Fruit fly (Drosophila melanogaster): ENCODE measurements around the gene CG42238.

Gene CG42238

DNA sequence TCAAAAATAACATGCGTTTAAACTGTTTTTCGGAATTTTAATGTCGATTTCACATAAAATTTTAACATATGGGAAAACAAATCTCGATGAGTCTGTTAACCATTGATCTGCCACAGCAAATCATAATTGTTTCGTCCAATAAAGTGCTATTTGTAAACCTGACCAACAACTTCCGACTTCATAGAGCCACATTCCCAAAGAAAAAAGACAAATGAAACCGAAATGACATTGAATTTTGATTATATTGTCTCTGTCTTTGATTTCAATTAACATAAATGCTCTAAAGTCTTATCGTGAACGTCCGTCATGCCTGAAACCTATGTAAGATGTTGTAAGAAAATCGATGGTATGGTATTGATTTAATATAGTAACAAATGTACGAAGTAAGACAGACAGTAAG lies 21.3 kb upstream of the CG42238 start (continued):
- TF ChIP-seq knrl (GFP tag; IDR thresholded peaks at IDR 0.05; ENCODE audit: partially characterized antibody): no peak
- TF ChIP-seq Eip74EF (GFP tag; optimal IDR thresholded peaks at IDR 0.05): peak in 1 of 2 experiments; percentile 62
- no peak for TF ChIP-seq Xbp1 (GFP tag; optimal IDR thresholded peaks at IDR 0.05)
- no peak for TF ChIP-seq CG7271 (tag; optimal IDR thresholded peaks at IDR 0.05)
- TF ChIP-seq pros (GFP tag; optimal IDR thresholded peaks at IDR 0.05): peak; percentile 67
- no peak for TF ChIP-seq Tbp (GFP tag; optimal IDR thresholded peaks at IDR 0.05)
- no peak for TF ChIP-seq bcd (GFP tag; optimal IDR thresholded peaks at IDR 0.05)
- no peak for TF ChIP-seq ro (GFP tag; IDR thresholded peaks at IDR 0.05)

dm6 chr2L:21072389-21072788 lies 20.4 kb upstream of the CG42238 start:
- TF ChIP-seq Sin3A (optimal IDR thresholded peaks at IDR 0.05) (no peak), Asciz (GFP tag; optimal IDR thresholded peaks at IDR 0.05) (no peak), CG14667 (GFP tag; IDR thresholded peaks at IDR 0.05) (no peak), CG7839 (tag; optimal IDR thresholded peaks at IDR 0.05) (no peak), Pdp1 (GFP tag; optimal IDR thresholded peaks at IDR 0.05) (no peak), Dip2 (GFP tag; IDR thresholded peaks at IDR 0.05) (no peak), CG4730 (GFP tag; IDR thresholded peaks at IDR 0.05) (no peak), CG12769 (tag; optimal IDR thresholded peaks at IDR 0.05) (peak; percentile 10), chinmo (GFP tag; IDR thresholded peaks at IDR 0.05; ENCODE audit: partially characterized antibody) (0 out of 4 replicates have a peak, but pooled peaks have one; percentile 49), Fer1 (GFP tag; optimal IDR thresholded peaks at IDR 0.05) (no peak), Ets65A (GFP tag) (peak; percentile 74), HLH54F (GFP tag; optimal IDR thresholded peaks at IDR 0.05) (no peak), CG18619 (GFP tag; optimal IDR thresholded peaks at IDR 0.05) (no peak), Mrtf (GFP tag; IDR thresholded peaks at IDR 0.05) (no peak), Eip74EF (GFP tag; optimal IDR thresholded peaks at IDR 0.05) (peak in 1 of 2 experiments; percentile 80), CG7271 (tag; optimal IDR thresholded peaks at IDR 0.05) (no peak), az2 (GFP tag; optimal IDR thresholded peaks at IDR 0.05) (no peak), CG12104 (GFP tag; optimal IDR thresholded peaks at IDR 0.05) (no peak), CG12299 (tag; optimal IDR thresholded peaks at IDR 0.05) (no peak), bowl (GFP tag; IDR thresholded peaks at IDR 0.05) (no peak), Elba2 (GFP tag; optimal IDR thresholded peaks at IDR 0.05) (no peak)

- TF ChIP-seq CTCF (GFP tag; optimal IDR thresholded peaks at IDR 0.05) (no peak), row (GFP tag; IDR thresholded peaks at IDR 0.05) (peak; percentile 64), zfh1 (GFP tag; IDR thresholded peaks at IDR 0.05) (no peak), CG17612 (GFP tag; IDR thresholded peaks at IDR 0.05) (no peak), Myb (GFP tag; optimal IDR thresholded peaks at IDR 0.05) (peak; percentile 20), CG17912 (GFP tag; optimal IDR thresholded peaks at IDR 0.05) (no peak), ERR (GFP tag; optimal IDR thresholded peaks at IDR 0.05) (no peak), CG3838 (GFP tag; optimal IDR thresholded peaks at IDR 0.05) (no peak), CG9609 (GFP tag; optimal IDR thresholded peaks at IDR 0.05) (no peak), cato (GFP tag; optimal IDR thresholded peaks at IDR 0.05; ENCODE audit: borderline replicate concordance) (no peak), lilli (GFP tag; optimal IDR thresholded peaks at IDR 0.05) (peak; percentile 9), sr (GFP tag; IDR thresholded peaks at IDR 0.05) (no peak), CG1233 (GFP tag; optimal IDR thresholded peaks at IDR 0.05) (no peak), Chrac-16 (GFP tag; optimal IDR thresholded peaks at IDR 0.05) (no peak), sob (GFP tag; IDR thresholded peaks at IDR 0.05) (no peak), grau (tag; optimal IDR thresholded peaks at IDR 0.05) (peak; percentile 68), phol (tag; optimal IDR thresholded peaks at IDR 0.05) (no peak), Dip3 (GFP tag; optimal IDR thresholded peaks at IDR 0.05) (no peak), Dp (GFP tag; optimal IDR thresholded peaks at IDR 0.05) (no peak), pzg (GFP tag; optimal IDR thresholded peaks at IDR 0.05) (peak; percentile 21), ewg (GFP tag; optimal IDR thresholded peaks at IDR 0.05) (peak; percentile 91), Rfx (GFP tag; IDR thresholded peaks at IDR 0.05) (peak; percentile 42), ems (GFP tag; optimal IDR thresholded peaks at IDR 0.05) (peak; percentile 0), MESR4 (GFP tag; optimal IDR thresholded peaks at IDR 0.05) (no peak), ken (GFP tag; IDR thresholded peaks at IDR 0.05) (no peak)
Measured at dm6 chr2L:21071435-21071834, 19.5 kb upstream of the CG42238 start, which contains the start of gene CG9265. TSS of gene CG9265 (minus strand) at chr2L:21071502.
